Worm (Caenorhabditis elegans) whole organism, mixed stage, embryonic: ENCODE measurements around the gene F26F12.3.

ENCODE experiments used
- M03D4.4 ChIP-seq: sonication (generic microtip); optimal IDR thresholded peaks from 2 replicates; lab custom pipeline; 2017; ENCODE audit warnings: mild to moderate bottlenecking, missing genetic modification characterization, missing compliant biosample characterization
- bed-3 ChIP-seq: fragments of 200-800 bp; sonication (Bioruptor generic); optimal IDR thresholded peaks from 3 replicates; lab custom pipeline; 2018; ENCODE audit warnings: mild to moderate bottlenecking, missing genetic modification characterization, moderate library complexity, missing compliant biosample characterization
- blmp-1 ChIP-seq: fragments of 150-350 bp; optimal IDR thresholded peaks from 2 replicates; lab custom pipeline; 2014; ENCODE audit warnings: missing biosample characterization, missing genetic modification characterization
- ceh-39 ChIP-seq: fragments of 150-350 bp; optimal IDR thresholded peaks from 2 replicates; lab custom pipeline; 2014; ENCODE audit warnings: missing biosample characterization, missing genetic modification characterization
- ceh-43 ChIP-seq: fragments of 200-800 bp; sonication (Bioruptor generic); optimal IDR thresholded peaks from 2 replicates; lab custom pipeline; 2018; ENCODE audit warnings: mild to moderate bottlenecking, missing genetic modification characterization, moderate library complexity, missing compliant biosample characterization
- ceh-83 ChIP-seq: fragments of 200-800 bp; sonication (Bioruptor generic); optimal IDR thresholded peaks from 2 replicates; lab custom pipeline; 2018; ENCODE audit warnings: mild to moderate bottlenecking, missing genetic modification characterization, missing compliant biosample characterization
- ces-1 ChIP-seq: fragments of 150-350 bp; optimal IDR thresholded peaks from 2 replicates; lab custom pipeline; 2014; ENCODE audit warnings: missing biosample characterization, missing genetic modification reagents, missing genetic modification characterization
- cnd-1 ChIP-seq: fragments of 200-800 bp; sonication (Bioruptor generic); optimal IDR thresholded peaks from 2 replicates; lab custom pipeline; 2018; ENCODE audit warnings: mild to moderate bottlenecking, missing genetic modification characterization, missing compliant biosample characterization
- drap-1 ChIP-seq: fragments of 200-800 bp; sonication (Bioruptor generic); optimal IDR thresholded peaks from 3 replicates; lab custom pipeline; 2018; ENCODE audit warnings: mild to moderate bottlenecking, missing genetic modification characterization, missing compliant biosample characterization
- elt-1 ChIP-seq: sonication (generic microtip); optimal IDR thresholded peaks from 2 replicates; lab custom pipeline; 2017; ENCODE audit warnings: missing genetic modification characterization, mild to moderate bottlenecking, missing compliant biosample characterization, antibody characterized with exemption, moderate library complexity, borderline replicate concordance; ENCODE audit not compliant: insufficient read depth
- elt-3 ChIP-seq: fragments of 150-350 bp; optimal IDR thresholded peaks from 2 replicates; lab custom pipeline; 2014; ENCODE audit warnings: missing biosample characterization, missing genetic modification characterization
- flh-1 ChIP-seq: fragments of 200-800 bp; sonication (Bioruptor generic); optimal IDR thresholded peaks from 2 replicates; lab custom pipeline; 2018; ENCODE audit warnings: mild to moderate bottlenecking, missing genetic modification characterization, moderate library complexity, missing compliant biosample characterization
- ham-2 ChIP-seq: fragments of 200-800 bp; sonication (Bioruptor generic); optimal IDR thresholded peaks from 2 replicates; lab custom pipeline; 2018; ENCODE audit warnings: mild to moderate bottlenecking, missing genetic modification characterization, missing compliant biosample characterization
- hlh-1 ChIP-seq: fragments of 150-350 bp; optimal IDR thresholded peaks from 2 replicates; lab custom pipeline; 2014; ENCODE audit warnings: missing biosample characterization, missing genetic modification reagents, missing genetic modification characterization
- lin-13 ChIP-seq: fragments of 150-350 bp; optimal IDR thresholded peaks from 2 replicates; lab custom pipeline; 2014; ENCODE audit warnings: missing biosample characterization, missing genetic modification characterization
- lin-32 ChIP-seq: fragments of 200-800 bp; sonication (Bioruptor generic); optimal IDR thresholded peaks from 2 replicates; lab custom pipeline; 2018; ENCODE audit warnings: mild to moderate bottlenecking, missing genetic modification characterization, missing compliant biosample characterization
- lsy-2 ChIP-seq: fragments of 150-350 bp; optimal IDR thresholded peaks from 2 replicates; lab custom pipeline; 2014; ENCODE audit warnings: missing biosample characterization, missing genetic modification characterization
- mab-5 ChIP-seq: fragments of 150-350 bp; optimal IDR thresholded peaks from 2 replicates; lab custom pipeline; 2014; ENCODE audit warnings: missing biosample characterization, missing genetic modification characterization
- mep-1 ChIP-seq: fragments of 150-350 bp; optimal IDR thresholded peaks from 2 replicates; lab custom pipeline; 2017; ENCODE audit warnings: missing biosample characterization, missing genetic modification reagents, missing genetic modification characterization, inconsistent platforms
- mls-2 ChIP-seq: sonication (generic microtip); optimal IDR thresholded peaks from 2 replicates; lab custom pipeline; 2016; ENCODE audit warnings: mild to moderate bottlenecking, missing genetic modification characterization, moderate library complexity, missing compliant biosample characterization
- nhr-12 ChIP-seq: fragments of 150-350 bp; optimal IDR thresholded peaks from 2 replicates; lab custom pipeline; 2014; ENCODE audit warnings: missing biosample characterization, missing genetic modification characterization
- nhr-2 ChIP-seq: fragments of 150-350 bp; optimal IDR thresholded peaks from 2 replicates; lab custom pipeline; 2014; ENCODE audit warnings: missing biosample characterization, missing genetic modification characterization
- nhr-237 ChIP-seq: fragments of 150-350 bp; optimal IDR thresholded peaks from 2 replicates; lab custom pipeline; 2014; ENCODE audit warnings: missing biosample characterization, missing genetic modification characterization
- nhr-28 ChIP-seq: fragments of 150-350 bp; optimal IDR thresholded peaks from 2 replicates; lab custom pipeline; 2014; ENCODE audit warnings: missing biosample characterization, missing genetic modification characterization
- nhr-76 ChIP-seq: sonication (generic microtip); optimal IDR thresholded peaks from 2 replicates; lab custom pipeline; 2017; ENCODE audit warnings: missing biosample characterization, missing genetic modification characterization
- pha-4 ChIP-seq: fragments of 150-350 bp; optimal IDR thresholded peaks from 2 replicates; lab custom pipeline; 2018; ENCODE audit warnings: missing biosample characterization, missing genetic modification reagents, missing genetic modification characterization
- sem-2 ChIP-seq: fragments of 200-800 bp; sonication (Bioruptor generic); optimal IDR thresholded peaks from 2 replicates; lab custom pipeline; 2018; ENCODE audit warnings: mild to moderate bottlenecking, missing genetic modification characterization, missing compliant biosample characterization
- snpc-4 ChIP-seq: fragments of 150-350 bp; optimal IDR thresholded peaks from 2 replicates; lab custom pipeline; 2014; ENCODE audit warnings: missing biosample characterization, missing genetic modification characterization
- sptf-1 ChIP-seq: sonication (generic microtip); optimal IDR thresholded peaks from 2 replicates; lab custom pipeline; 2017; ENCODE audit warnings: mild to moderate bottlenecking, missing genetic modification characterization, moderate library complexity, missing compliant biosample characterization
- tbx-8 ChIP-seq: fragments of 200-800 bp; sonication (Bioruptor generic); optimal IDR thresholded peaks from 2 replicates; lab custom pipeline; 2018; ENCODE audit warnings: mild to moderate bottlenecking, missing genetic modification characterization, moderate library complexity, missing compliant biosample characterization
- unc-120 ChIP-seq: sonication (generic microtip); optimal IDR thresholded peaks from 2 replicates; lab custom pipeline; 2017; ENCODE audit warnings: missing genetic modification characterization, missing compliant biosample characterization; ENCODE audit not compliant: poor library complexity, severe bottlenecking
- unc-39 ChIP-seq: fragments of 150-350 bp; optimal IDR thresholded peaks from 2 replicates; lab custom pipeline; 2014; ENCODE audit warnings: missing biosample characterization, missing genetic modification characterization
- unc-62 ChIP-seq: fragments of 150-350 bp; optimal IDR thresholded peaks from 2 replicates; lab custom pipeline; 2014; ENCODE audit warnings: missing biosample characterization, missing genetic modification reagents, missing genetic modification characterization
- zip-8 ChIP-seq: fragments of 150-350 bp; optimal IDR thresholded peaks from 2 replicates; lab custom pipeline; 2014; ENCODE audit warnings: missing biosample characterization, missing genetic modification characterization
- ztf-11 ChIP-seq: fragments of 150-350 bp; optimal IDR thresholded peaks from 2 replicates; lab custom pipeline; 2014; ENCODE audit warnings: missing biosample characterization, missing genetic modification characterization

Gene F26F12.3

DNA sequence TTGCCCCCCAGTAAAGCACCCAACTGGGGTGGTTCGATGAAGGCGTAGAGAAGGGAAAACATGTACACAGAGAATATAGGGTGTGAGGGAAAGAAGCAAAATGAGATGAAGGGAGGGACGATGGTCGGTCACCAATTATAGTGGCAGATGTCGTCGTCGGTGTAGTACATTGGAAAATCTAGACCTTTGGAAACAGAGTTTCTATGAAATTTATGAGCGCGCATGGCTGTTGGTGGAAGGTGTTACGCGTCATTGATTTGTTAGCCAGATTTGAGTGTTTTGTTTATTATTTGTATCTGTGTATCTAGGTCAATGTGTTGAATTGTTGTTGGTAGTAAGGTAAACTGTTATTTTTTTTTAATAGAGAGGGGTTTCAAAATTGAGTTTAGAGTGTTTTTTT, 1.2 kb upstream of the F26F12.3 start:
- TF ChIP-seq hlh-1 (tag; lab: Kevin White, UChicago): no peak
- peak; percentile 67 for TF ChIP-seq cnd-1
- TF ChIP-seq nhr-2 (tag; lab: Kevin White, UChicago): peak; percentile 21
- no peak for TF ChIP-seq lin-13 (tag; lab: Kevin White, UChicago)
- no peak for TF ChIP-seq unc-62 (GFP tag; lab: Kevin White, UChicago)
- peak; percentile 61 for TF ChIP-seq mls-2 (tag; lab: Kevin White, UChicago)
- TF ChIP-seq snpc-4 (tag; lab: Kevin White, UChicago): no peak
- no peak for TF ChIP-seq nhr-12 (tag; lab: Kevin White, UChicago)
- TF ChIP-seq flh-1 (GFP tag; lab: Kevin White, UChicago): no peak
- no peak for TF ChIP-seq tbx-8
- no peak for TF ChIP-seq ceh-39 (tag; lab: Kevin White, UChicago)
- no peak for TF ChIP-seq bed-3 (GFP tag; lab: Kevin White, UChicago)
- TF ChIP-seq M03D4.4: no peak
- TF ChIP-seq ztf-11 (tag; lab: Kevin White, UChicago): no peak
- TF ChIP-seq mab-5: no peak
- no peak for TF ChIP-seq lsy-2 (tag; lab: Kevin White, UChicago)
- no peak for TF ChIP-seq ham-2
- no peak for TF ChIP-seq nhr-76 (tag; lab: Kevin White, UChicago)
- no peak for TF ChIP-seq blmp-1 (tag; lab: Kevin White, UChicago)
- no peak for TF ChIP-seq unc-39 (tag; lab: Kevin White, UChicago)
- no peak for TF ChIP-seq nhr-237 (tag; lab: Kevin White, UChicago)
- no peak for TF ChIP-seq elt-3 (tag; lab: Kevin White, UChicago)
- no peak for TF ChIP-seq nhr-28 (tag; lab: Kevin White, UChicago)
- no peak for TF ChIP-seq unc-120 (tag; lab: Kevin White, UChicago)
- no peak for TF ChIP-seq pha-4 (tag; lab: Kevin White, UChicago)
- no peak for TF ChIP-seq ceh-43 (GFP tag; lab: Kevin White, UChicago)
- no peak for TF ChIP-seq lin-32
- TF ChIP-seq zip-8 (tag; lab: Kevin White, UChicago): no peak
- TF ChIP-seq ces-1 (GFP tag; lab: Kevin White, UChicago): peak; percentile 42
- TF ChIP-seq elt-1: no peak
- no peak for TF ChIP-seq sptf-1 (tag; lab: Kevin White, UChicago)
- TF ChIP-seq ceh-83 (GFP tag; lab: Kevin White, UChicago): no peak
- no peak for TF ChIP-seq drap-1 (GFP tag; lab: Kevin White, UChicago)
- peak; percentile 7 for TF ChIP-seq mep-1 (tag; lab: Kevin White, UChicago)
- no peak for TF ChIP-seq sem-2 (GFP tag; lab: Kevin White, UChicago)

DNA sequence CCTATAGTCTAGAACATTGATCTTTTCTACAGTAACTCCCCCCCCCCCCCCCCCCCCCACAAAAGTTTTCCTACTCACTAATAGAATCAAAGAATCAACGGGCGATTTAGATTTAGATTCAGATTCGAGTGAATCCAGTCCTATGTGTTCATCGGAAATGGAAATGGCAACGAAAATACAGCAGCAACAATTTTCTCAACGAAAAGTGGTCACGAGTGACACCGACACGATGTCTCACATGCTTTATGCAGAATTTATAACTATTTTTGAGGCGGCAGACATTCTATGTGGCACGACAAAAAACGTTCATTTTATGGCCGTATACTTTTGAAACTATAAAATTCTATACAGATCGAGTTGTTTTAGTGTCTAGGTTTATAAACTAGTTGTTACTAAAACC, 357 bp downstream of the F26F12.3 start:
- TF ChIP-seq cnd-1: no peak
- TF ChIP-seq elt-1: no peak
- TF ChIP-seq ham-2: no peak
- TF ChIP-seq ces-1 (GFP tag; lab: Kevin White, UChicago): no peak
- TF ChIP-seq unc-62 (GFP tag; lab: Kevin White, UChicago): no peak
- no peak for TF ChIP-seq elt-3 (tag; lab: Kevin White, UChicago)
- no peak for TF ChIP-seq nhr-237 (tag; lab: Kevin White, UChicago)
- TF ChIP-seq drap-1 (GFP tag; lab: Kevin White, UChicago): no peak

DNA sequence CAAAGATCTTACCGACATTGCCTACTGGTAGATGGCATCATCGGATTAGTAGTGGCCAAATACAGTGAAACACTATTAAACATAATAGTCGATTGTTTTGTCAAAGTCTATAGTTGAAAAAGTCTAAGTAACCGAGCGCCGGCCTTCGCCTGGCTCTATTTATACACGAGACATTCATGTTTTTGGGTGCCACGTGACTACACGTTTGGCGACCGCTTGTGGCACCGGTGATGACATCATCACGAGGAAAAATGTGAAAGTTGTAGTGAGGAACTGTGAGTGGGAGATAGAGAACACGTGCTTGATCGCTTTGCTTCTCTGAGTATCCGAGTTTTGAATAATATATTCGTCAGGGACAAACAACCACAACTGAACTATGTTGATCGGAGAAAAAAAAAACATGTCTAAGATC, 1.2 kb downstream of the F26F12.3 start:
- TF ChIP-seq unc-62 (GFP tag; lab: Kevin White, UChicago): no peak
- TF ChIP-seq ces-1 (GFP tag; lab: Kevin White, UChicago): no peak
- no peak for TF ChIP-seq nhr-2 (tag; lab: Kevin White, UChicago)
- TF ChIP-seq lin-32: no peak
- TF ChIP-seq M03D4.4: no peak
- no peak for TF ChIP-seq snpc-4 (tag; lab: Kevin White, UChicago)
- no peak for TF ChIP-seq tbx-8
- TF ChIP-seq flh-1 (GFP tag; lab: Kevin White, UChicago): no peak
- no peak for TF ChIP-seq ceh-83 (GFP tag; lab: Kevin White, UChicago)
- no peak for TF ChIP-seq nhr-237 (tag; lab: Kevin White, UChicago)
- TF ChIP-seq nhr-76 (tag; lab: Kevin White, UChicago): no peak
- no peak for TF ChIP-seq unc-120 (tag; lab: Kevin White, UChicago)
- no peak for TF ChIP-seq nhr-12 (tag; lab: Kevin White, UChicago)
- no peak for TF ChIP-seq elt-1
- TF ChIP-seq ham-2: no peak
- no peak for TF ChIP-seq ceh-39 (tag; lab: Kevin White, UChicago)
